Fruit fly (Drosophila melanogaster) whole organism, embryonic: Measurements from ENCODE around the gene CG34180.

Experiments
- CG4854 ChIP-seq: fragments of 200-800 bp; sonication (Bioruptor generic); optimal IDR thresholded peaks from 2 replicates; lab custom pipeline; 2016; ENCODE audit warnings: missing biosample characterization, missing genetic modification characterization, inconsistent platforms
- CG8388 ChIP-seq: fragments of 200-800 bp; sonication (Bioruptor generic); optimal IDR thresholded peaks from 2 replicates; lab custom pipeline; 2019; ENCODE audit warnings: missing biosample characterization, mild to moderate bottlenecking, missing genetic modification characterization, moderate library complexity
- Drgx ChIP-seq: fragments of 200-800 bp; sonication (Bioruptor generic); IDR thresholded peaks from 2 replicates; pipeline ENCODE4 v1.3.6; 2022; ENCODE audit warnings: missing biosample characterization, missing genetic modification characterization
- Kr ChIP-seq: fragments of 200-800 bp; sonication (Bioruptor generic); optimal IDR thresholded peaks from 2 replicates; lab custom pipeline; 2017; ENCODE audit warnings: missing biosample characterization, mild to moderate bottlenecking, missing genetic modification characterization
- eve ChIP-seq, 2 experiments: fragments of >200 bp; optimal IDR thresholded peaks; 2 replicates each; lab custom pipeline; 2017; ENCODE audit warnings: missing biosample characterization in 2 of 2, missing genetic modification characterization in 2 of 2
- usp ChIP-seq: fragments of >200 bp; optimal IDR thresholded peaks from 2 replicates; lab custom pipeline; 2017; ENCODE audit warnings: missing biosample characterization, missing genetic modification characterization
- zfh1 ChIP-seq: fragments of 200-800 bp; sonication (Bioruptor generic); IDR thresholded peaks from 3 replicates; pipeline ENCODE4 v1.3.6; 2022; ENCODE audit warnings: missing biosample characterization, missing genetic modification characterization

dm6 chr2L:6020535-6020934 is 39.8 kb upstream of the CG34180 start, which contains the start of gene CG13996:
- TF ChIP-seq eve (GFP tag; optimal IDR thresholded peaks at IDR 0.05; lab: Kevin White, UChicago) = no peak
- TF ChIP-seq usp (GFP tag; lab: Kevin White, UChicago) = no peak
- TF ChIP-seq CG8388 (GFP tag; lab: Kevin White, UChicago) = no peak
- TF ChIP-seq zfh1 (GFP tag; lab: Robert Waterston, UW) = no peak
- no peak for TF ChIP-seq Drgx (GFP tag; lab: Robert Waterston, UW)
- no peak for TF ChIP-seq CG4854 (GFP tag; lab: Kevin White, UChicago)
- TF ChIP-seq Kr (GFP tag; lab: Kevin White, UChicago) = no peak
